Worm (Caenorhabditis elegans) whole organism, L4/young adult: ENCODE data around the gene pak-1.

Source experiments
- W03F9.2 ChIP-seq: fragments of 150-350 bp; optimal IDR thresholded peaks from 2 replicates; lab custom pipeline; 2014; ENCODE audit warnings: missing biosample characterization, missing genetic modification characterization
- dao-5 ChIP-seq: sonication (generic microtip); optimal IDR thresholded peaks from 2 replicates; lab custom pipeline; 2016; ENCODE audit warnings: missing genotype, missing genetic modification characterization, moderate library complexity, missing compliant biosample characterization
- him-1 ChIP-seq: sonication (generic microtip); optimal IDR thresholded peaks from 2 replicates; lab custom pipeline; 2016; ENCODE audit warnings: missing genotype, missing genetic modification reagents, missing genetic modification characterization, missing compliant biosample characterization

ce11 chrX:6093046-6093445 lies 44.6 kb upstream of the pak-1 start, which contains the start of gene C15H9.5:
- TF ChIP-seq W03F9.2 (no peak), him-1 (tag; lab: Kevin White, UChicago) (no peak), dao-5 (tag; lab: Kevin White, UChicago) (no peak)
